Worm (Caenorhabditis elegans): ENCODE data around the gene D2096.11.

- TF ChIP-seq ref-1 (GFP tag; conservative IDR thresholded peaks at IDR 0.05) (peak; percentile 78), ztf-29 (GFP tag; IDR thresholded peaks at IDR 0.05) (peak; percentile 81; the same call in 1 of the 2 replicates), ztf-23 (GFP tag; IDR thresholded peaks at IDR 0.05) (peak; percentile 93), med-1 (GFP tag; optimal IDR thresholded peaks at IDR 0.05; ENCODE audit: insufficient read depth) (peak; percentile 57)
These were observed 18.6 kb downstream of the D2096.11 start for ce11 chrIV:8375381-8375780.
